Worm (Caenorhabditis elegans): Measurements from ENCODE around the gene ets-10.

ce11 chrX:4252047-4252446 lies 31.9 kb upstream of the ets-10 start, which contains the start of gene srv-5:
- TF ChIP-seq mdl-1 (tag; optimal IDR thresholded peaks at IDR 0.05) (no peak), skn-1 (tag; optimal IDR thresholded peaks at IDR 0.05) (no peak), nhr-23 (tag; optimal IDR thresholded peaks at IDR 0.05) (no peak), fos-1 (tag; optimal IDR thresholded peaks at IDR 0.05) (no peak), nhr-76 (tag; optimal IDR thresholded peaks at IDR 0.05) (no peak), nhr-12 (tag; optimal IDR thresholded peaks at IDR 0.05) (no peak), nhr-25 (tag; optimal IDR thresholded peaks at IDR 0.05) (no peak), snpc-4 (tag; optimal IDR thresholded peaks at IDR 0.05) (no peak)

Data from whole organism, L3 larva.